Fruit fly (Drosophila melanogaster) whole organism, embryonic: ENCODE results near the gene Gos28.
A peak's percentile ranks its signal among the peaks of the same experiment; 100 is the strongest.

Experiments used
- Abd-B ChIP-seq: fragments of 200-800 bp; sonication (Bioruptor generic); optimal IDR thresholded peaks from 2 replicates; lab custom pipeline; 2018; ENCODE audit warnings: missing biosample characterization, mild to moderate bottlenecking, missing genetic modification characterization, moderate library complexity
- CG1024 ChIP-seq: fragments of 200-800 bp; sonication (Bioruptor generic); IDR thresholded peaks from 2 replicates; pipeline ENCODE4 v1.3.6; 2022; ENCODE audit warnings: missing biosample characterization, missing genetic modification characterization
- CG11504 ChIP-seq: fragments of 200-800 bp; sonication (Bioruptor generic); optimal IDR thresholded peaks from 3 replicates; lab custom pipeline; 2019; ENCODE audit warnings: missing biosample characterization, mild to moderate bottlenecking, missing genetic modification characterization, moderate library complexity
- CG11696 ChIP-seq: fragments of 200-800 bp; sonication (Bioruptor generic); IDR thresholded peaks from 2 replicates; pipeline ENCODE4 v1.3.6; 2022; ENCODE audit warnings: missing biosample characterization, missing genetic modification characterization
- CG12155 ChIP-seq: fragments of 200-800 bp; sonication (Bioruptor generic); optimal IDR thresholded peaks from 3 replicates; lab custom pipeline; 2016; ENCODE audit warnings: missing biosample characterization, missing genetic modification characterization
- CG12744 ChIP-seq: fragments of 200-800 bp; sonication (Bioruptor generic); optimal IDR thresholded peaks from 2 replicates; lab custom pipeline; 2016; ENCODE audit warnings: missing biosample characterization, missing genetic modification characterization
- CG12769 ChIP-seq: fragments of 200-800 bp; sonication (Bioruptor generic); optimal IDR thresholded peaks from 2 replicates; lab custom pipeline; 2019; ENCODE audit warnings: missing biosample characterization, mild to moderate bottlenecking, missing genetic modification characterization, moderate library complexity
- CG17328 ChIP-seq: fragments of 200-800 bp; sonication (Bioruptor generic); IDR thresholded peaks from 2 replicates; pipeline ENCODE4 v1.3.6; 2022; ENCODE audit warnings: missing biosample characterization, missing genetic modification characterization
- CG17829 ChIP-seq: fragments of 200-800 bp; optimal IDR thresholded peaks from 2 replicates; lab custom pipeline; 2019; ENCODE audit warnings: missing biosample characterization, mild to moderate bottlenecking, missing genetic modification characterization, moderate library complexity
- CG18764 ChIP-seq: fragments of 200-800 bp; sonication (Bioruptor generic); optimal IDR thresholded peaks from 3 replicates; lab custom pipeline; 2016; ENCODE audit warnings: missing biosample characterization, missing genetic modification characterization
- CG2120 ChIP-seq: fragments of 200-800 bp; sonication (Bioruptor generic); optimal IDR thresholded peaks from 3 replicates; lab custom pipeline; 2016; ENCODE audit warnings: missing biosample characterization, missing genetic modification characterization
- CG30403 ChIP-seq: fragments of 200-800 bp; sonication (Bioruptor generic); optimal IDR thresholded peaks from 3 replicates; lab custom pipeline; 2016; ENCODE audit warnings: missing biosample characterization, missing genetic modification characterization
- CG3065 ChIP-seq: fragments of 200-800 bp; sonication (Bioruptor generic); optimal IDR thresholded peaks from 2 replicates; lab custom pipeline; 2016; ENCODE audit warnings: missing biosample characterization, missing genetic modification characterization
- CG3163 ChIP-seq: fragments of 200-800 bp; sonication (Bioruptor generic); optimal IDR thresholded peaks from 3 replicates; lab custom pipeline; 2016; ENCODE audit warnings: missing biosample characterization, missing genetic modification characterization
- CG34422 ChIP-seq: fragments of 200-800 bp; sonication (Bioruptor generic); IDR thresholded peaks from 3 replicates; pipeline ENCODE4 v1.3.6; 2022; ENCODE audit warnings: missing biosample characterization, missing genetic modification characterization
- CG3995 ChIP-seq: fragments of 200-800 bp; sonication (Bioruptor generic); optimal IDR thresholded peaks from 3 replicates; lab custom pipeline; 2016; ENCODE audit warnings: missing biosample characterization, missing genetic modification characterization
- CG4424 ChIP-seq: fragments of 200-800 bp; sonication (Bioruptor generic); optimal IDR thresholded peaks from 3 replicates; lab custom pipeline; 2016; ENCODE audit warnings: missing biosample characterization, missing genetic modification characterization
- CG5245 ChIP-seq: fragments of 200-800 bp; sonication (Bioruptor generic); optimal IDR thresholded peaks from 3 replicates; lab custom pipeline; 2016; ENCODE audit warnings: missing biosample characterization, missing genetic modification characterization
- CG6689 ChIP-seq: fragments of 200-800 bp; sonication (Bioruptor generic); IDR thresholded peaks from 2 replicates; pipeline ENCODE4 v1.3.6; 2022; ENCODE audit warnings: missing biosample characterization, missing genetic modification characterization
- CG7987 ChIP-seq: fragments of 200-800 bp; sonication (Bioruptor generic); optimal IDR thresholded peaks from 2 replicates; lab custom pipeline; 2018; ENCODE audit warnings: missing biosample characterization, mild to moderate bottlenecking, missing genetic modification characterization, moderate library complexity
- CG8359 ChIP-seq: fragments of 200-800 bp; sonication (Bioruptor generic); optimal IDR thresholded peaks from 2 replicates; lab custom pipeline; 2017; ENCODE audit warnings: missing biosample characterization, mild to moderate bottlenecking, missing genetic modification characterization, borderline replicate concordance
- CG9817 ChIP-seq: fragments of 200-800 bp; sonication (Bioruptor generic); optimal IDR thresholded peaks from 2 replicates; lab custom pipeline; 2018; ENCODE audit warnings: missing biosample characterization, mild to moderate bottlenecking, missing genetic modification characterization, moderate library complexity
- CG9932 ChIP-seq: fragments of 200-800 bp; sonication (Bioruptor generic); IDR thresholded peaks from 2 replicates; pipeline ENCODE4 v1.3.6; 2022; ENCODE audit warnings: missing biosample characterization, missing genetic modification characterization
- CoRest ChIP-seq: fragments of 200-800 bp; sonication (Bioruptor generic); optimal IDR thresholded peaks from 3 replicates; lab custom pipeline; 2018; ENCODE audit warnings: missing biosample characterization, mild to moderate bottlenecking, missing genetic modification characterization, moderate library complexity
- Dek ChIP-seq: fragments of 200-800 bp; sonication (Bioruptor generic); optimal IDR thresholded peaks from 3 replicates; lab custom pipeline; 2019; ENCODE audit warnings: missing biosample characterization, mild to moderate bottlenecking, missing genetic modification characterization, moderate library complexity
- Drgx ChIP-seq: fragments of 200-800 bp; sonication (Bioruptor generic); IDR thresholded peaks from 2 replicates; pipeline ENCODE4 v1.3.6; 2022; ENCODE audit warnings: missing biosample characterization, missing genetic modification characterization
- HHEX ChIP-seq: fragments of 200-800 bp; sonication (Bioruptor generic); optimal IDR thresholded peaks from 3 replicates; lab custom pipeline; 2017; ENCODE audit warnings: missing biosample characterization, mild to moderate bottlenecking, missing genetic modification characterization, missing genetic modification reagents
- Hey ChIP-seq: fragments of 200-800 bp; sonication (Bioruptor generic); optimal IDR thresholded peaks from 3 replicates; lab custom pipeline; 2018; ENCODE audit warnings: missing biosample characterization, mild to moderate bottlenecking, missing genetic modification characterization
- Hr78 ChIP-seq, 2 experiments: fragments of 200-800 bp in 1 of 2; fragments of >200 bp in 1 of 2; sonication (Bioruptor generic) in 1 of 2; optimal IDR thresholded peaks; 2 replicates each; lab custom pipeline; 2017 to 2019; ENCODE audit warnings: missing biosample characterization in 2 of 2, missing genetic modification characterization in 2 of 2, mild to moderate bottlenecking in 1 of 2, moderate library complexity in 1 of 2
- Optix ChIP-seq: fragments of 200-800 bp; sonication (Bioruptor generic); IDR thresholded peaks from 3 replicates; pipeline ENCODE4 v1.3.6; 2022; ENCODE audit warnings: missing biosample characterization, missing genetic modification characterization
- Pdp1 ChIP-seq, 2 experiments: fragments of 200-800 bp; sonication (Bioruptor generic); optimal IDR thresholded peaks; 3 replicates each; lab custom pipeline; 2016; ENCODE audit warnings: missing biosample characterization in 2 of 2, missing genetic modification characterization in 2 of 2, mild to moderate bottlenecking in 1 of 2, moderate library complexity in 1 of 2
- Stat92E ChIP-seq, 3 experiments: fragments of >200 bp in 2 of 3; fragments of 200-800 bp in 1 of 3; sonication (Bioruptor generic) in 1 of 3; optimal IDR thresholded peaks; 2 replicates each; lab custom pipeline; 2017 to 2019; ENCODE audit warnings: missing biosample characterization in 3 of 3, missing genetic modification characterization in 3 of 3, mild to moderate bottlenecking in 1 of 3, moderate library complexity in 1 of 3
- Usf ChIP-seq: fragments of 200-800 bp; sonication (Bioruptor generic); optimal IDR thresholded peaks from 2 replicates; lab custom pipeline; 2017; ENCODE audit warnings: missing genotype, missing biosample characterization, missing genetic modification characterization
- ase ChIP-seq: fragments of 200-800 bp; sonication (Bioruptor generic); IDR thresholded peaks from 3 replicates; pipeline ENCODE4 v1.3.6; 2022; ENCODE audit warnings: missing biosample characterization, missing genetic modification characterization
- corto ChIP-seq: fragments of 200-800 bp; sonication (Bioruptor generic); optimal IDR thresholded peaks from 2 replicates; lab custom pipeline; 2016; ENCODE audit warnings: missing biosample characterization, mild to moderate bottlenecking, missing genetic modification characterization, moderate library complexity
- crc ChIP-seq: fragments of 200-800 bp; sonication (Bioruptor generic); optimal IDR thresholded peaks from 2 replicates; lab custom pipeline; 2016; ENCODE audit warnings: missing biosample characterization, missing genetic modification characterization
- dmrt99B ChIP-seq: fragments of 200-800 bp; sonication (Bioruptor generic); optimal IDR thresholded peaks from 2 replicates; lab custom pipeline; 2018; ENCODE audit warnings: missing biosample characterization, mild to moderate bottlenecking, missing genetic modification characterization, moderate library complexity
- fru ChIP-seq: fragments of >200 bp; optimal IDR thresholded peaks from 2 replicates; lab custom pipeline; 2017
- gsb-n ChIP-seq: fragments of 200-800 bp; sonication (Bioruptor generic); optimal IDR thresholded peaks from 3 replicates; lab custom pipeline; 2018; ENCODE audit warnings: missing biosample characterization, mild to moderate bottlenecking, missing genetic modification characterization
- h ChIP-seq: fragments of >200 bp; optimal IDR thresholded peaks from 2 replicates; lab custom pipeline; 2017
- lab ChIP-seq: fragments of 200-800 bp; sonication (Bioruptor generic); optimal IDR thresholded peaks from 3 replicates; lab custom pipeline; 2017; ENCODE audit warnings: missing biosample characterization, missing genetic modification characterization, mild to moderate bottlenecking, moderate library complexity, missing genetic modification reagents
- mam ChIP-seq: fragments of 200-800 bp; sonication (Bioruptor generic); optimal IDR thresholded peaks from 3 replicates; lab custom pipeline; 2016; ENCODE audit warnings: missing biosample characterization, missing genetic modification characterization
- nau ChIP-seq: fragments of 200-800 bp; sonication (Bioruptor generic); optimal IDR thresholded peaks from 3 replicates; lab custom pipeline; 2017; ENCODE audit warnings: missing biosample characterization, mild to moderate bottlenecking, missing genetic modification characterization, missing genetic modification reagents
- oc ChIP-seq: fragments of 200-800 bp; sonication (Bioruptor generic); optimal IDR thresholded peaks from 2 replicates; lab custom pipeline; 2018; ENCODE audit warnings: missing biosample characterization, mild to moderate bottlenecking, missing genetic modification characterization, moderate library complexity
- peb ChIP-seq: fragments of 200-800 bp; sonication (Bioruptor generic); IDR thresholded peaks from 2 replicates; pipeline ENCODE4 v1.3.6; 2022; ENCODE audit warnings: missing biosample characterization, missing genetic modification characterization
- repo ChIP-seq: fragments of 200-800 bp; sonication (Bioruptor generic); optimal IDR thresholded peaks from 2 replicates; lab custom pipeline; 2016; ENCODE audit warnings: missing biosample characterization, missing genetic modification characterization
- rib ChIP-seq: fragments of 200-800 bp; sonication (Bioruptor generic); IDR thresholded peaks from 2 replicates; pipeline ENCODE4 v1.3.6; 2022; ENCODE audit warnings: missing biosample characterization, missing genetic modification characterization
- schlank ChIP-seq: fragments of 200-800 bp; sonication (Bioruptor generic); optimal IDR thresholded peaks from 2 replicates; lab custom pipeline; 2018; ENCODE audit warnings: missing biosample characterization, mild to moderate bottlenecking, missing genetic modification characterization
- unc-4 ChIP-seq: fragments of 200-800 bp; sonication (Bioruptor generic); IDR thresholded peaks from 2 replicates; pipeline ENCODE4 v1.3.6; 2022; ENCODE audit warnings: missing biosample characterization, missing genetic modification characterization; ENCODE audit not compliant: partially characterized antibody
- vfl ChIP-seq: fragments of 200-800 bp; sonication (Bioruptor generic); optimal IDR thresholded peaks from 2 replicates; lab custom pipeline; 2016; ENCODE audit warnings: missing biosample characterization, missing genetic modification characterization
- wek ChIP-seq: fragments of 200-800 bp; sonication (Bioruptor generic); optimal IDR thresholded peaks from 3 replicates; lab custom pipeline; 2018; ENCODE audit warnings: missing biosample characterization, mild to moderate bottlenecking, missing genetic modification characterization, moderate library complexity

Gene Gos28

dm6 chr3R:18633099-18633498, 30.4 kb upstream of the Gos28 start (continued):
- no peak for TF ChIP-seq CG12155 (GFP tag; lab: Kevin White, UChicago)
- peak; percentile 58 for TF ChIP-seq Abd-B (GFP tag; lab: Kevin White, UChicago)
- TF ChIP-seq CG11504 (tag; lab: Kevin White, UChicago): peak; percentile 57
- no peak for TF ChIP-seq Hey (tag; lab: Kevin White, UChicago)
- TF ChIP-seq Usf (GFP tag; lab: Kevin White, UChicago): no peak
- TF ChIP-seq wek: no peak
- TF ChIP-seq crc (GFP tag; lab: Kevin White, UChicago): no peak
- no peak for TF ChIP-seq CG11696 (GFP tag; lab: Robert Waterston, UW)
- TF ChIP-seq unc-4 (GFP tag; lab: Robert Waterston, UW): no peak
- no peak for TF ChIP-seq CG12744 (GFP tag; lab: Kevin White, UChicago)
- peak; percentile 6 for TF ChIP-seq CG2120 (GFP tag; lab: Kevin White, UChicago)
- TF ChIP-seq Hr78 (GFP tag; optimal IDR thresholded peaks at IDR 0.05; lab: Kevin White, UChicago): no peak
- peak; percentile 6 for TF ChIP-seq lab (GFP tag; lab: Kevin White, UChicago)
- peak; percentile 6 for TF ChIP-seq oc
- no peak for TF ChIP-seq nau (GFP tag; lab: Kevin White, UChicago)
- peak; percentile 28 for TF ChIP-seq CoRest
- peak in 1 of 2 experiments; percentile 69 for TF ChIP-seq Pdp1 (GFP tag; optimal IDR thresholded peaks at IDR 0.05; lab: Kevin White, UChicago)
- peak; percentile 1 for TF ChIP-seq CG30403 (GFP tag; lab: Kevin White, UChicago)
- no peak for TF ChIP-seq rib
- no peak for TF ChIP-seq CG1024
- no peak for TF ChIP-seq HHEX
- TF ChIP-seq CG18764 (GFP tag; lab: Kevin White, UChicago): no peak
- TF ChIP-seq CG4424: no peak
- no peak for TF ChIP-seq Dek (tag; lab: Kevin White, UChicago)
- peak; percentile 50 for TF ChIP-seq dmrt99B (tag; lab: Kevin White, UChicago)
- no peak for TF ChIP-seq h (lab: Kevin White, UChicago)
- no peak for TF ChIP-seq CG7987
- no peak for TF ChIP-seq CG8359 (GFP tag; lab: Kevin White, UChicago)
- no peak for TF ChIP-seq repo (GFP tag; lab: Kevin White, UChicago)
- no peak for TF ChIP-seq schlank (tag; lab: Kevin White, UChicago)
- TF ChIP-seq CG3163: no peak
- no peak for TF ChIP-seq corto (GFP tag; lab: Kevin White, UChicago)
- TF ChIP-seq vfl: no peak
- TF ChIP-seq CG9932: no peak; the same call in 1 of the 2 replicates
- TF ChIP-seq CG9817: no peak
- TF ChIP-seq Stat92E (GFP tag; optimal IDR thresholded peaks at IDR 0.05; lab: Kevin White, UChicago): no peak
- TF ChIP-seq gsb-n (tag; lab: Kevin White, UChicago): peak; percentile 20
- TF ChIP-seq Optix (GFP tag; lab: Robert Waterston, UW): no peak
- TF ChIP-seq CG34422 (GFP tag; lab: Robert Waterston, UW): no peak
- TF ChIP-seq CG17829 (tag; lab: Kevin White, UChicago): no peak
- no peak for TF ChIP-seq fru (lab: Kevin White, UChicago)
- TF ChIP-seq ase: no peak
- TF ChIP-seq CG3995 (GFP tag; lab: Kevin White, UChicago): no peak
- no peak for TF ChIP-seq peb (GFP tag; lab: Robert Waterston, UW)
- no peak for TF ChIP-seq CG12769 (tag; lab: Kevin White, UChicago)
- TF ChIP-seq Drgx: peak; percentile 53; the same call in 1 of the 2 replicates
- no peak for TF ChIP-seq CG17328 (GFP tag; lab: Robert Waterston, UW)
- 0 out of 2 replicates have a peak, but pooled peaks have one; percentile 21 for TF ChIP-seq CG6689
- TF ChIP-seq mam: no peak
- no peak for TF ChIP-seq CG5245 (GFP tag; lab: Kevin White, UChicago)
- TF ChIP-seq CG3065 (GFP tag; lab: Kevin White, UChicago): no peak
